Worm (Caenorhabditis elegans): Measurements from ENCODE around the gene skr-16.

ce11 chrIV:7182818-7183217, 14.3 kb downstream of the skr-16 start:
- no peak for TF ChIP-seq aly-2 (tag; optimal IDR thresholded peaks at IDR 0.05)
- TF ChIP-seq lin-39 (tag; optimal IDR thresholded peaks at IDR 0.05) = no peak
- no peak for TF ChIP-seq nhr-25 (tag; optimal IDR thresholded peaks at IDR 0.05)
- TF ChIP-seq C34F6.9 (tag; optimal IDR thresholded peaks at IDR 0.05) = no peak
- no peak for TF ChIP-seq ZK546.5 (tag; optimal IDR thresholded peaks at IDR 0.05)
- TF ChIP-seq ama-1 (optimal IDR thresholded peaks at IDR 0.05) = no peak
- TF ChIP-seq egl-27 (tag; optimal IDR thresholded peaks at IDR 0.05) = no peak
- no peak for TF ChIP-seq unc-62 (GFP tag; optimal IDR thresholded peaks at IDR 0.05)
- TF ChIP-seq elt-1 (tag; optimal IDR thresholded peaks at IDR 0.05) = no peak
- no peak for TF ChIP-seq zag-1 (tag; optimal IDR thresholded peaks at IDR 0.05)
- no peak for TF ChIP-seq nhr-12 (tag; optimal IDR thresholded peaks at IDR 0.05)
- no peak for TF ChIP-seq ztf-4 (tag; optimal IDR thresholded peaks at IDR 0.05)
- no peak for TF ChIP-seq R02D3.7 (tag; optimal IDR thresholded peaks at IDR 0.05)
- no peak for TF ChIP-seq lsy-2 (tag; optimal IDR thresholded peaks at IDR 0.05)

Data from whole organism, L2 larva.